Worm (Caenorhabditis elegans) whole organism, late embryonic: ENCODE data around the gene srx-114.
A peak's percentile ranks its signal among the peaks of the same experiment; 100 is the strongest.

Experiments
- C38D4.7 ChIP-seq: fragments of 200-800 bp; sonication (Bioruptor generic); optimal IDR thresholded peaks from 2 replicates; lab custom pipeline; 2018; ENCODE audit warnings: mild to moderate bottlenecking, missing genetic modification characterization, moderate library complexity, missing compliant biosample characterization
- T23F11.4 ChIP-seq: fragments of 200-800 bp; sonication (Bioruptor generic); optimal IDR thresholded peaks from 2 replicates; lab custom pipeline; 2018; ENCODE audit warnings: mild to moderate bottlenecking, missing genetic modification characterization, missing compliant biosample characterization
- Y22D7AL.16 ChIP-seq: sonication (generic microtip); optimal IDR thresholded peaks from 2 replicates; lab custom pipeline; 2016; ENCODE audit warnings: missing genetic modification characterization, missing compliant biosample characterization
- ahr-1 ChIP-seq: sonication (generic microtip); optimal IDR thresholded peaks from 2 replicates; lab custom pipeline; 2016; ENCODE audit warnings: missing genetic modification characterization, missing compliant biosample characterization
- ama-1 ChIP-seq: fragments of 150-350 bp; optimal IDR thresholded peaks from 2 replicates; lab custom pipeline; 2014
- ceh-14 ChIP-seq: sonication (generic microtip); optimal IDR thresholded peaks from 2 replicates; lab custom pipeline; 2016; ENCODE audit warnings: missing genotype, missing genetic modification characterization, missing compliant biosample characterization
- ceh-18 ChIP-seq: sonication (generic microtip); optimal IDR thresholded peaks from 2 replicates; lab custom pipeline; 2016; ENCODE audit warnings: missing genetic modification characterization, missing compliant biosample characterization
- ceh-19 ChIP-seq: fragments of 200-800 bp; sonication (Bioruptor generic); optimal IDR thresholded peaks from 2 replicates; lab custom pipeline; 2018; ENCODE audit warnings: mild to moderate bottlenecking, missing genetic modification characterization, missing compliant biosample characterization
- ceh-22 ChIP-seq: sonication (generic microtip); optimal IDR thresholded peaks from 2 replicates; lab custom pipeline; 2017; ENCODE audit warnings: missing biosample characterization, missing genetic modification characterization
- ceh-24 ChIP-seq: sonication (generic microtip); optimal IDR thresholded peaks from 2 replicates; lab custom pipeline; 2016; ENCODE audit warnings: mild to moderate bottlenecking, missing genetic modification characterization, missing compliant biosample characterization
- ceh-30 ChIP-seq: fragments of 150-350 bp; optimal IDR thresholded peaks from 2 replicates; lab custom pipeline; 2014; ENCODE audit warnings: missing biosample characterization, missing genetic modification characterization
- ceh-31 ChIP-seq: sonication (generic microtip); optimal IDR thresholded peaks from 2 replicates; lab custom pipeline; 2016; ENCODE audit warnings: missing genetic modification characterization, missing compliant biosample characterization
- ceh-34 ChIP-seq: sonication (generic microtip); optimal IDR thresholded peaks from 2 replicates; lab custom pipeline; 2016; ENCODE audit warnings: mild to moderate bottlenecking, missing genetic modification characterization, missing compliant biosample characterization
- ceh-45 ChIP-seq: fragments of 200-800 bp; sonication (Bioruptor generic); IDR thresholded peaks from 2 replicates; pipeline ENCODE4 v1.3.6; 2022; ENCODE audit warnings: missing genetic modification reagents, missing genetic modification characterization, missing compliant biosample characterization
- ceh-48 ChIP-seq: sonication (generic microtip); optimal IDR thresholded peaks from 2 replicates; lab custom pipeline; 2016; ENCODE audit warnings: missing genetic modification characterization, inconsistent platforms, missing compliant biosample characterization
- ceh-6 ChIP-seq: fragments of 200-800 bp; sonication (Bioruptor generic); optimal IDR thresholded peaks from 2 replicates; lab custom pipeline; 2018; ENCODE audit warnings: mild to moderate bottlenecking, missing genetic modification characterization, missing compliant biosample characterization
- ceh-9 ChIP-seq: sonication (generic microtip); optimal IDR thresholded peaks from 2 replicates; lab custom pipeline; 2016; ENCODE audit warnings: mild to moderate bottlenecking, missing genetic modification characterization, inconsistent platforms, missing compliant biosample characterization
- che-1 ChIP-seq: sonication (generic microtip); optimal IDR thresholded peaks from 2 replicates; lab custom pipeline; 2016; ENCODE audit warnings: mild to moderate bottlenecking, missing genetic modification characterization, missing compliant biosample characterization
- dmd-4 ChIP-seq: sonication (generic microtip); optimal IDR thresholded peaks from 2 replicates; lab custom pipeline; 2016; ENCODE audit warnings: borderline replicate concordance, missing genetic modification characterization, missing compliant biosample characterization
- dve-1 ChIP-seq: sonication (generic microtip); optimal IDR thresholded peaks from 2 replicates; lab custom pipeline; 2017; ENCODE audit warnings: antibody characterized with exemption, mild to moderate bottlenecking, missing genetic modification characterization, missing compliant biosample characterization
- elt-2 ChIP-seq: sonication (generic microtip); optimal IDR thresholded peaks from 2 replicates; lab custom pipeline; 2016; ENCODE audit warnings: missing genetic modification reagents, missing genetic modification characterization, missing compliant biosample characterization
- elt-4 ChIP-seq: sonication (generic microtip); optimal IDR thresholded peaks from 2 replicates; lab custom pipeline; 2016; ENCODE audit warnings: missing genetic modification characterization, missing compliant biosample characterization
- ets-4 ChIP-seq: sonication (generic microtip); optimal IDR thresholded peaks from 2 replicates; lab custom pipeline; 2016; ENCODE audit warnings: missing genetic modification characterization, missing compliant biosample characterization
- fax-1 ChIP-seq: sonication (generic microtip); optimal IDR thresholded peaks from 2 replicates; lab custom pipeline; 2016; ENCODE audit warnings: missing genotype, missing genetic modification characterization, missing compliant biosample characterization
- fkh-10 ChIP-seq: fragments of 150-350 bp; optimal IDR thresholded peaks from 2 replicates; lab custom pipeline; 2014; ENCODE audit warnings: missing biosample characterization, missing genetic modification reagents, missing genetic modification characterization
- fkh-6 ChIP-seq: sonication (generic microtip); optimal IDR thresholded peaks from 2 replicates; lab custom pipeline; 2016; ENCODE audit warnings: missing genetic modification characterization, missing compliant biosample characterization
- hlh-13 ChIP-seq: fragments of 200-800 bp; sonication (Bioruptor generic); optimal IDR thresholded peaks from 2 replicates; lab custom pipeline; 2018; ENCODE audit warnings: mild to moderate bottlenecking, missing genetic modification characterization, missing compliant biosample characterization
- hlh-15 ChIP-seq: sonication (generic microtip); optimal IDR thresholded peaks from 2 replicates; lab custom pipeline; 2016; ENCODE audit warnings: missing genetic modification characterization, missing compliant biosample characterization
- hlh-8 ChIP-seq: sonication (generic microtip); optimal IDR thresholded peaks from 2 replicates; lab custom pipeline; 2016; ENCODE audit warnings: missing genotype, missing genetic modification characterization, missing compliant biosample characterization
- lin-11 ChIP-seq: fragments of 200-800 bp; sonication (Bioruptor generic); optimal IDR thresholded peaks from 2 replicates; lab custom pipeline; 2018; ENCODE audit warnings: mild to moderate bottlenecking, missing genetic modification characterization, missing compliant biosample characterization
- madf-2 ChIP-seq: sonication (generic microtip); optimal IDR thresholded peaks from 2 replicates; lab custom pipeline; 2017; ENCODE audit warnings: missing genetic modification characterization, missing compliant biosample characterization
- nfya-1 ChIP-seq: sonication (generic microtip); optimal IDR thresholded peaks from 2 replicates; lab custom pipeline; 2017; ENCODE audit warnings: missing genetic modification characterization, mild to moderate bottlenecking, missing compliant biosample characterization, antibody characterized with exemption, moderate library complexity
- nhr-11 ChIP-seq: fragments of 150-350 bp; optimal IDR thresholded peaks from 2 replicates; lab custom pipeline; 2014; ENCODE audit warnings: missing biosample characterization, missing genetic modification characterization
- nhr-232 ChIP-seq: sonication (generic microtip); optimal IDR thresholded peaks from 2 replicates; lab custom pipeline; 2016; ENCODE audit warnings: missing genetic modification characterization, missing compliant biosample characterization
- npax-4 ChIP-seq: sonication (generic microtip); optimal IDR thresholded peaks from 2 replicates; lab custom pipeline; 2016; ENCODE audit warnings: missing genetic modification characterization, missing compliant biosample characterization
- pat-9 ChIP-seq: fragments of 200-800 bp; sonication (Bioruptor generic); optimal IDR thresholded peaks from 2 replicates; lab custom pipeline; 2018; ENCODE audit warnings: mild to moderate bottlenecking, missing genetic modification characterization, moderate library complexity, missing compliant biosample characterization
- pax-1 ChIP-seq: fragments of 150-350 bp; optimal IDR thresholded peaks from 2 replicates; lab custom pipeline; 2014; ENCODE audit warnings: missing biosample characterization, missing genetic modification characterization
- pha-2 ChIP-seq: sonication (generic microtip); optimal IDR thresholded peaks from 2 replicates; lab custom pipeline; 2017; ENCODE audit warnings: mild to moderate bottlenecking, missing genetic modification characterization, missing compliant biosample characterization
- pha-4 ChIP-seq: fragments of 150-350 bp; optimal IDR thresholded peaks from 2 replicates; lab custom pipeline; 2018; ENCODE audit warnings: missing biosample characterization, missing genetic modification reagents, missing genetic modification characterization
- pqm-1 ChIP-seq: sonication (generic microtip); optimal IDR thresholded peaks from 2 replicates; lab custom pipeline; 2016; ENCODE audit warnings: missing genetic modification characterization, missing compliant biosample characterization
- pros-1 ChIP-seq: fragments of 150-350 bp; optimal IDR thresholded peaks from 2 replicates; lab custom pipeline; 2014; ENCODE audit warnings: missing biosample characterization, missing genetic modification reagents, missing genetic modification characterization
- ref-2 ChIP-seq: sonication (generic microtip); optimal IDR thresholded peaks from 2 replicates; lab custom pipeline; 2016; ENCODE audit warnings: missing genetic modification characterization, missing compliant biosample characterization
- sdc-2 ChIP-seq: sonication (generic microtip); optimal IDR thresholded peaks from 2 replicates; lab custom pipeline; 2016; ENCODE audit warnings: missing genotype, missing genetic modification characterization, missing compliant biosample characterization
- sox-2 ChIP-seq: fragments of 200-800 bp; sonication (Bioruptor generic); IDR thresholded peaks from 2 replicates; pipeline ENCODE4 v1.3.6; 2022; ENCODE audit warnings: missing genetic modification reagents, missing genetic modification characterization, missing compliant biosample characterization
- sox-4 ChIP-seq: sonication (generic microtip); optimal IDR thresholded peaks from 2 replicates; lab custom pipeline; 2017; ENCODE audit warnings: mild to moderate bottlenecking, missing genetic modification characterization, inconsistent platforms, missing compliant biosample characterization
- syd-9 ChIP-seq: sonication (generic microtip); optimal IDR thresholded peaks from 2 replicates; lab custom pipeline; 2016; ENCODE audit warnings: mild to moderate bottlenecking, missing genetic modification characterization, moderate library complexity, missing compliant biosample characterization
- tbx-2 ChIP-seq: sonication (generic microtip); optimal IDR thresholded peaks from 2 replicates; lab custom pipeline; 2016; ENCODE audit warnings: missing genetic modification characterization, missing compliant biosample characterization
- tbx-7 ChIP-seq: sonication (generic microtip); optimal IDR thresholded peaks from 2 replicates; lab custom pipeline; 2016; ENCODE audit warnings: missing genotype, missing genetic modification characterization, missing compliant biosample characterization
- ttx-3 ChIP-seq: sonication (generic microtip); optimal IDR thresholded peaks from 2 replicates; lab custom pipeline; 2016; ENCODE audit warnings: missing genetic modification reagents, missing genetic modification characterization, missing compliant biosample characterization
- unc-3 ChIP-seq, 2 experiments: fragments of 200-800 bp in 1 of 2; sonication (Bioruptor generic) in 1 of 2; sonication (generic microtip) in 1 of 2; conservative IDR thresholded peaks in 1 of 2; optimal IDR thresholded peaks in 1 of 2; 2 replicates each; pipeline versions ENCODE4 v1.3.6 to Lab custom; 2016 to 2022; ENCODE audit warnings: missing compliant biosample characterization in 2 of 2, missing genetic modification characterization in 2 of 2, missing genetic modification reagents in 1 of 2
- unc-42 ChIP-seq: sonication (generic microtip); optimal IDR thresholded peaks from 2 replicates; lab custom pipeline; 2016; ENCODE audit warnings: missing genotype, missing genetic modification characterization, missing compliant biosample characterization
- unc-55 ChIP-seq: sonication (generic microtip); optimal IDR thresholded peaks from 2 replicates; lab custom pipeline; 2017; ENCODE audit warnings: missing biosample characterization, missing genetic modification reagents, missing genetic modification characterization
- unc-86 ChIP-seq: sonication (generic microtip); optimal IDR thresholded peaks from 2 replicates; lab custom pipeline; 2016; ENCODE audit warnings: missing genetic modification characterization, missing compliant biosample characterization
- zip-5 ChIP-seq: sonication (generic microtip); optimal IDR thresholded peaks from 2 replicates; lab custom pipeline; 2016; ENCODE audit warnings: missing genetic modification characterization, missing compliant biosample characterization

srx-114 gene

ce11 chrII:5389831-5390323, 43.1 kb downstream of the srx-114 start, which contains the start of gene ndx-6:
Gene ndx-6 (minus strand): TSS chrII:5389881.
- TF ChIP-seq ttx-3 (peak; percentile 19), ceh-19 (peak; percentile 53), ets-4 (tag; lab: Kevin White, UChicago) (peak; percentile 16), tbx-7 (tag; lab: Kevin White, UChicago) (no peak), unc-42 (tag; lab: Kevin White, UChicago) (peak; percentile 44), sox-2 (GFP tag; lab: Robert Waterston, UW) (no peak), pha-4 (no peak), C38D4.7 (GFP tag; lab: Kevin White, UChicago) (peak; percentile 16), ama-1 (lab: Kevin White, UChicago) (no peak), ceh-14 (tag; lab: Kevin White, UChicago) (no peak), zip-5 (tag; lab: Kevin White, UChicago) (no peak), sdc-2 (tag; lab: Kevin White, UChicago) (peak; percentile 11), ceh-34 (tag; lab: Kevin White, UChicago) (peak; percentile 56), pros-1 (tag; lab: Kevin White, UChicago) (no peak), npax-4 (tag; lab: Kevin White, UChicago) (no peak), ref-2 (peak; percentile 55), nhr-11 (tag; lab: Kevin White, UChicago) (no peak), hlh-15 (no peak), fkh-6 (peak; percentile 44), lin-11 (tag; lab: Kevin White, UChicago) (no peak), nfya-1 (peak; percentile 70), elt-2 (peak; percentile 91), fax-1 (no peak), ceh-6 (no peak), unc-3 (GFP tag; conservative IDR thresholded peaks at IDR 0.05; lab: Robert Waterston, UW) (no peak), unc-3 (tag; optimal IDR thresholded peaks at IDR 0.05; lab: Kevin White, UChicago) (peak; percentile 58), ahr-1 (tag; lab: Kevin White, UChicago) (no peak), T23F11.4 (no peak), fkh-10 (GFP tag; lab: Kevin White, UChicago) (no peak), elt-4 (tag; lab: Kevin White, UChicago) (no peak), hlh-13 (GFP tag; lab: Kevin White, UChicago) (no peak), ceh-45 (GFP tag; lab: Robert Waterston, UW) (no peak), sox-4 (tag; lab: Kevin White, UChicago) (no peak), unc-55 (no peak), ceh-30 (tag; lab: Kevin White, UChicago) (no peak), Y22D7AL.16 (tag; lab: Kevin White, UChicago) (no peak), ceh-9 (tag; lab: Kevin White, UChicago) (no peak), nhr-232 (tag; lab: Kevin White, UChicago) (no peak), dve-1 (tag; lab: Kevin White, UChicago) (peak; percentile 40), ceh-24 (tag; lab: Kevin White, UChicago) (no peak), ceh-22 (tag; lab: Kevin White, UChicago) (no peak), syd-9 (no peak), che-1 (tag; lab: Kevin White, UChicago) (no peak), unc-86 (tag; lab: Kevin White, UChicago) (peak; percentile 43), pax-1 (tag; lab: Kevin White, UChicago) (no peak), hlh-8 (tag; lab: Kevin White, UChicago) (peak; percentile 10), ceh-48 (tag; lab: Kevin White, UChicago) (peak; percentile 46), ceh-18 (peak; percentile 60), pqm-1 (tag; lab: Kevin White, UChicago) (no peak), madf-2 (tag; lab: Kevin White, UChicago) (no peak), pat-9 (tag; lab: Kevin White, UChicago) (peak; percentile 42), dmd-4 (tag; lab: Kevin White, UChicago) (no peak), tbx-2 (tag; lab: Kevin White, UChicago) (peak; percentile 71), ceh-31 (tag; lab: Kevin White, UChicago) (peak; percentile 78), pha-2 (tag; lab: Kevin White, UChicago) (no peak)
